Fruit fly (Drosophila melanogaster) whole organism, pupa: ENCODE data around the gene CG4053.

Source experiments
- CG15710 ChIP-seq: fragments of 200-800 bp; sonication (Bioruptor generic); optimal IDR thresholded peaks from 2 replicates; lab custom pipeline; 2018; ENCODE audit warnings: missing biosample characterization, mild to moderate bottlenecking, missing genetic modification characterization, moderate library complexity
- CG17806 ChIP-seq: fragments of 200-800 bp; sonication (Bioruptor generic); optimal IDR thresholded peaks from 2 replicates; lab custom pipeline; 2018; ENCODE audit warnings: missing biosample characterization, mild to moderate bottlenecking, missing genetic modification characterization, moderate library complexity
- CG32121 ChIP-seq: fragments of 200-800 bp; sonication (Bioruptor generic); IDR thresholded peaks from 2 replicates; pipeline ENCODE4 v1.3.6; 2022; ENCODE audit warnings: missing biosample characterization, missing genetic modification characterization
- CG34367 ChIP-seq: fragments of 200-800 bp; sonication (Bioruptor generic); optimal IDR thresholded peaks from 2 replicates; lab custom pipeline; 2018; ENCODE audit warnings: missing biosample characterization, mild to moderate bottlenecking, missing genetic modification characterization
- CG4496 ChIP-seq: fragments of 200-800 bp; sonication (Bioruptor generic); IDR thresholded peaks from 3 replicates; pipeline ENCODE4 v1.3.6; 2022; ENCODE audit warnings: missing biosample characterization, missing genetic modification characterization
- CG8301 ChIP-seq: fragments of 200-800 bp; sonication (Bioruptor generic); optimal IDR thresholded peaks from 2 replicates; lab custom pipeline; 2018; ENCODE audit warnings: missing biosample characterization, mild to moderate bottlenecking, missing genetic modification characterization
- Pif1B ChIP-seq: fragments of 200-800 bp; sonication (Bioruptor generic); optimal IDR thresholded peaks from 3 replicates; lab custom pipeline; 2016; ENCODE audit warnings: missing biosample characterization, missing genetic modification characterization
- Snoo ChIP-seq: fragments of 200-800 bp; sonication (Bioruptor generic); optimal IDR thresholded peaks from 3 replicates; lab custom pipeline; 2017; ENCODE audit warnings: missing biosample characterization, mild to moderate bottlenecking, missing genetic modification characterization, inconsistent platforms
- fd96Ca ChIP-seq: fragments of 200-800 bp; sonication (Bioruptor generic); IDR thresholded peaks from 3 replicates; pipeline ENCODE4 v1.3.6; 2022; ENCODE audit warnings: missing biosample characterization, missing genetic modification characterization
- rn ChIP-seq: fragments of 200-800 bp; sonication (Bioruptor generic); IDR thresholded peaks from 2 replicates; pipeline ENCODE4 v1.3.6; 2022; ENCODE audit warnings: missing biosample characterization, missing genetic modification characterization

DNA sequence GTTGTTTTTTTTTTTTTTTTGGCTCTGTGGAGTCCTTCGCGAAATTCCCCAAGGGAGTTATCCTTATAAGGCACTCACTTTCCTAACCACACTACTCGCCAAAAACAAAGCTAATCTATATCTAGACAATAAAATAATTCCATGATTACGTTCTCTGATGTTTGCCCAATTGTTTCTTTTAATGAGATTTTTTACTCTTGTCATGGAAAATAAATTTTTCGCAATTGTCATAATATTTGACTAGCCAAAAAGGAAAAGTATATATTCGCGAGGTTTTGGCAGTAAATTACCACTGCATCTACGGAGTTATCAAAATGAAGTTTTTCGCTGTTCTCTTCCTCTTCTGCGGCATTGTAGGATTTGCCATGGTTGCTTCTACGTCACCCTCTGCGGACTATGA is 11.8 kb downstream of the CG4053 start, which contains the start of gene CG34278:
- no peak for TF ChIP-seq CG34367
- no peak for TF ChIP-seq CG17806 (tag; lab: Kevin White, UChicago)
- no peak for TF ChIP-seq CG4496 (GFP tag; lab: Robert Waterston, UW)
- no peak for TF ChIP-seq Snoo (tag; lab: Kevin White, UChicago)
- TF ChIP-seq CG8301 (tag; lab: Kevin White, UChicago) = no peak
- no peak for TF ChIP-seq CG15710 (tag; lab: Kevin White, UChicago)
- TF ChIP-seq fd96Ca (GFP tag; lab: Robert Waterston, UW) = no peak
- no peak for TF ChIP-seq rn (GFP tag; lab: Robert Waterston, UW)
- no peak for TF ChIP-seq Pif1B (GFP tag; lab: Kevin White, UChicago)
- TF ChIP-seq CG32121 (GFP tag; lab: Robert Waterston, UW) = no peak
